Worm (Caenorhabditis elegans) whole organism, L2 larva: ENCODE measurements around the gene cyp-23A1.

Experiments
- R02D3.7 ChIP-seq: fragments of 150-350 bp; optimal IDR thresholded peaks from 2 replicates; lab custom pipeline; 2014; ENCODE audit warnings: missing biosample characterization, missing genetic modification characterization
- crh-2 ChIP-seq: sonication (generic microtip); optimal IDR thresholded peaks from 2 replicates; lab custom pipeline; 2017; ENCODE audit warnings: missing biosample characterization, missing genetic modification characterization
- lin-13 ChIP-seq: fragments of 150-350 bp; optimal IDR thresholded peaks from 2 replicates; lab custom pipeline; 2014; ENCODE audit warnings: missing biosample characterization, missing genetic modification reagents, missing genetic modification characterization
- lin-39 ChIP-seq: fragments of 150-350 bp; optimal IDR thresholded peaks from 2 replicates; lab custom pipeline; 2014; ENCODE audit warnings: missing biosample characterization, missing genetic modification reagents, missing genetic modification characterization
- nhr-10 ChIP-seq: sonication (generic microtip); optimal IDR thresholded peaks from 2 replicates; lab custom pipeline; 2017; ENCODE audit warnings: missing biosample characterization, missing genetic modification characterization
- nhr-12 ChIP-seq: fragments of 150-350 bp; optimal IDR thresholded peaks from 2 replicates; lab custom pipeline; 2014; ENCODE audit warnings: missing biosample characterization, missing genetic modification characterization
- nhr-23 ChIP-seq: fragments of 150-350 bp; optimal IDR thresholded peaks from 2 replicates; lab custom pipeline; 2014; ENCODE audit warnings: missing biosample characterization, missing genetic modification reagents, missing genetic modification characterization

The cyp-23A1 gene

ce11 chrII:4565205-4565604, 53.2 kb downstream of the cyp-23A1 start:
- TF ChIP-seq nhr-10 (tag; lab: Kevin White, UChicago) (no peak), lin-13 (GFP tag; lab: Kevin White, UChicago) (no peak), crh-2 (no peak), nhr-23 (tag; lab: Kevin White, UChicago) (no peak), nhr-12 (tag; lab: Kevin White, UChicago) (no peak), R02D3.7 (tag; lab: Kevin White, UChicago) (no peak), lin-39 (tag; lab: Kevin White, UChicago) (no peak)
